Fruit fly (Drosophila melanogaster) whole organism, embryonic: ENCODE measurements around the gene CG13884.

ENCODE experiments used
- Adf1 ChIP-seq: fragments of 200-800 bp; sonication (Bioruptor generic); IDR thresholded peaks from 2 replicates; pipeline ENCODE4 v1.3.6; 2022; ENCODE audit warnings: missing biosample characterization, missing genetic modification characterization
- Awh ChIP-seq: fragments of 200-800 bp; sonication (Bioruptor generic); IDR thresholded peaks from 2 replicates; pipeline ENCODE4, ENCODE4 v1.3.6; 2022; ENCODE audit warnings: missing biosample characterization, missing genetic modification characterization
- BEAF-32 ChIP-seq: fragments of 200-800 bp; sonication (Bioruptor generic); optimal IDR thresholded peaks from 3 replicates; lab custom pipeline; 2017; ENCODE audit warnings: missing biosample characterization, missing genetic modification characterization, mild to moderate bottlenecking, moderate library complexity, missing genetic modification reagents
- Bgb ChIP-seq: fragments of 200-800 bp; sonication (Bioruptor generic); IDR thresholded peaks from 2 replicates; pipeline ENCODE4 v1.3.6; 2022; ENCODE audit warnings: missing biosample characterization, missing genetic modification characterization; ENCODE audit not compliant: partially characterized antibody
- CG10147 ChIP-seq: fragments of 200-800 bp; sonication (Bioruptor generic); optimal IDR thresholded peaks from 2 replicates; lab custom pipeline; 2019; ENCODE audit warnings: missing biosample characterization, mild to moderate bottlenecking, missing genetic modification characterization, moderate library complexity
- CG10321 ChIP-seq: fragments of 200-800 bp; sonication (Bioruptor generic); IDR thresholded peaks from 2 replicates; pipeline ENCODE4 v1.3.6; 2022; ENCODE audit warnings: missing biosample characterization, missing genetic modification characterization
- CG11093 ChIP-seq: fragments of 200-800 bp; sonication (Bioruptor generic); IDR thresholded peaks from 3 replicates; pipeline ENCODE4 v1.3.6; 2022; ENCODE audit warnings: missing biosample characterization, missing genetic modification characterization
- CG11247 ChIP-seq: fragments of 200-800 bp; sonication (Bioruptor generic); IDR thresholded peaks from 2 replicates; pipeline ENCODE4 v1.3.6; 2022; ENCODE audit warnings: missing biosample characterization, missing genetic modification characterization
- CG11456 ChIP-seq: fragments of 200-800 bp; sonication (Bioruptor generic); IDR thresholded peaks from 3 replicates; pipeline ENCODE4 v1.3.6; 2022; ENCODE audit warnings: missing biosample characterization, missing genetic modification characterization
- CG12942 ChIP-seq: fragments of 200-800 bp; sonication (Bioruptor generic); optimal IDR thresholded peaks from 3 replicates; lab custom pipeline; 2016; ENCODE audit warnings: missing biosample characterization, missing genetic modification characterization
- CG15011 ChIP-seq: fragments of 200-800 bp; sonication (Bioruptor generic); optimal IDR thresholded peaks from 3 replicates; lab custom pipeline; 2018; ENCODE audit warnings: missing biosample characterization, mild to moderate bottlenecking, missing genetic modification characterization
- CG1529 ChIP-seq: fragments of 200-800 bp; sonication (Bioruptor generic); optimal IDR thresholded peaks from 3 replicates; lab custom pipeline; 2018; ENCODE audit warnings: missing biosample characterization, missing genetic modification characterization
- CG15696 ChIP-seq: fragments of 200-800 bp; sonication (Bioruptor generic); optimal IDR thresholded peaks from 2 replicates; lab custom pipeline; 2019; ENCODE audit warnings: missing biosample characterization, mild to moderate bottlenecking, missing genetic modification characterization, moderate library complexity
- CG1832 ChIP-seq: fragments of 200-800 bp; sonication (Bioruptor generic); optimal IDR thresholded peaks from 2 replicates; lab custom pipeline; 2017; ENCODE audit warnings: missing biosample characterization, mild to moderate bottlenecking, missing genetic modification characterization, inconsistent platforms
- CG31224 ChIP-seq: fragments of 200-800 bp; sonication (Bioruptor generic); IDR thresholded peaks from 2 replicates; pipeline ENCODE4 v1.3.6; 2022; ENCODE audit warnings: missing biosample characterization, missing genetic modification characterization
- CG32767 ChIP-seq: fragments of 200-800 bp; sonication (Bioruptor generic); IDR thresholded peaks from 2 replicates; pipeline ENCODE4 v1.3.6; 2022; ENCODE audit warnings: missing biosample characterization, missing genetic modification characterization
- D19A ChIP-seq: fragments of 200-800 bp; optimal IDR thresholded peaks from 3 replicates; lab custom pipeline; 2019; ENCODE audit warnings: missing biosample characterization, mild to moderate bottlenecking, missing genetic modification characterization, moderate library complexity
- D19B ChIP-seq: fragments of 200-800 bp; sonication (Bioruptor generic); optimal IDR thresholded peaks from 2 replicates; lab custom pipeline; 2017; ENCODE audit warnings: missing biosample characterization, mild to moderate bottlenecking, missing genetic modification characterization
- Dll ChIP-seq: fragments of 200-800 bp; sonication (Bioruptor generic); IDR thresholded peaks from 4 replicates; pipeline ENCODE4 v1.3.6; 2022; ENCODE audit warnings: missing biosample characterization, missing genetic modification characterization; ENCODE audit not compliant: partially characterized antibody
- Drgx ChIP-seq: fragments of 200-800 bp; sonication (Bioruptor generic); IDR thresholded peaks from 2 replicates; pipeline ENCODE4 v1.3.6; 2022; ENCODE audit warnings: missing biosample characterization, missing genetic modification characterization
- PHDP ChIP-seq: fragments of 200-800 bp; sonication (Bioruptor generic); optimal IDR thresholded peaks from 3 replicates; lab custom pipeline; 2018; ENCODE audit warnings: missing biosample characterization, mild to moderate bottlenecking, missing genetic modification characterization, moderate library complexity
- Six4 ChIP-seq: fragments of 200-800 bp; sonication (Bioruptor generic); optimal IDR thresholded peaks from 2 replicates; lab custom pipeline; 2016; ENCODE audit warnings: missing biosample characterization, missing genetic modification characterization
- Xbp1 ChIP-seq: fragments of 200-800 bp; sonication (Bioruptor generic); optimal IDR thresholded peaks from 3 replicates; lab custom pipeline; 2016; ENCODE audit warnings: missing biosample characterization, mild to moderate bottlenecking, missing genetic modification characterization
- Xrp1 ChIP-seq: fragments of 200-800 bp; sonication (Bioruptor generic); IDR thresholded peaks from 2 replicates; pipeline ENCODE4 v1.3.6; 2022; ENCODE audit warnings: missing biosample characterization, missing genetic modification characterization
- ab ChIP-seq: fragments of 200-800 bp; sonication (Bioruptor generic); optimal IDR thresholded peaks from 2 replicates; lab custom pipeline; 2016; ENCODE audit warnings: missing biosample characterization, missing genetic modification characterization
- ato ChIP-seq: fragments of 200-800 bp; sonication (Bioruptor generic); IDR thresholded peaks from 2 replicates; pipeline ENCODE4 v1.3.6; 2022; ENCODE audit warnings: missing biosample characterization, missing genetic modification characterization; ENCODE audit not compliant: partially characterized antibody
- corto ChIP-seq: fragments of 200-800 bp; sonication (Bioruptor generic); optimal IDR thresholded peaks from 2 replicates; lab custom pipeline; 2016; ENCODE audit warnings: missing biosample characterization, mild to moderate bottlenecking, missing genetic modification characterization, moderate library complexity
- dysf ChIP-seq: fragments of 200-800 bp; sonication (Bioruptor generic); IDR thresholded peaks from 3 replicates; pipeline ENCODE4 v1.3.6; 2022; ENCODE audit warnings: missing biosample characterization, missing genetic modification characterization
- fd64A ChIP-seq: fragments of 200-800 bp; sonication (Bioruptor generic); optimal IDR thresholded peaks from 3 replicates; lab custom pipeline; 2018; ENCODE audit warnings: missing biosample characterization, mild to moderate bottlenecking, missing genetic modification characterization
- gfzf ChIP-seq: fragments of 200-800 bp; sonication (Bioruptor generic); optimal IDR thresholded peaks from 2 replicates; lab custom pipeline; 2016; ENCODE audit warnings: missing biosample characterization, mild to moderate bottlenecking, missing genetic modification characterization, moderate library complexity
- gsb ChIP-seq: fragments of 200-800 bp; sonication (Bioruptor generic); IDR thresholded peaks from 2 replicates; pipeline ENCODE4 v1.3.6; 2022; ENCODE audit warnings: missing biosample characterization, missing genetic modification characterization
- h ChIP-seq: fragments of >200 bp; optimal IDR thresholded peaks from 2 replicates; lab custom pipeline; 2017
- her ChIP-seq: fragments of 200-800 bp; sonication (Bioruptor generic); optimal IDR thresholded peaks from 2 replicates; lab custom pipeline; 2016; ENCODE audit warnings: missing biosample characterization, missing genetic modification characterization
- hkb ChIP-seq, 2 experiments: fragments of 200-800 bp in 1 of 2; fragments of >200 bp in 1 of 2; sonication (Bioruptor generic) in 1 of 2; IDR thresholded peaks in 1 of 2; optimal IDR thresholded peaks in 1 of 2; 2 replicates each; pipeline versions ENCODE4 v1.3.6 to Lab custom; 2017 to 2022; ENCODE audit warnings: missing biosample characterization in 1 of 2, missing genetic modification characterization in 1 of 2
- inv ChIP-seq: fragments of 200-800 bp; sonication (Bioruptor generic); IDR thresholded peaks from 2 replicates; pipeline ENCODE4 v1.3.6; 2022; ENCODE audit warnings: missing biosample characterization, missing genetic modification characterization; ENCODE audit not compliant: partially characterized antibody
- nerfin-2 ChIP-seq: fragments of 200-800 bp; sonication (Bioruptor generic); IDR thresholded peaks from 2 replicates; pipeline ENCODE4 v1.3.6; 2022; ENCODE audit warnings: missing biosample characterization, missing genetic modification characterization; ENCODE audit not compliant: partially characterized antibody
- onecut ChIP-seq: fragments of 200-800 bp; sonication (Bioruptor generic); IDR thresholded peaks from 2 replicates; pipeline ENCODE4 v1.3.6; 2022; ENCODE audit warnings: missing biosample characterization, missing genetic modification characterization
- pfk ChIP-seq: fragments of 200-800 bp; sonication (Bioruptor generic); optimal IDR thresholded peaks from 2 replicates; lab custom pipeline; 2018; ENCODE audit warnings: missing biosample characterization, mild to moderate bottlenecking, missing genetic modification characterization, moderate library complexity
- pnt ChIP-seq: fragments of 200-800 bp; sonication (Bioruptor generic); optimal IDR thresholded peaks from 3 replicates; lab custom pipeline; 2016; ENCODE audit warnings: missing biosample characterization, missing genetic modification characterization
- pzg ChIP-seq: fragments of 200-800 bp; sonication (Bioruptor generic); optimal IDR thresholded peaks from 3 replicates; lab custom pipeline; 2018; ENCODE audit warnings: missing biosample characterization, mild to moderate bottlenecking, missing genetic modification characterization, moderate library complexity
- shn ChIP-seq: fragments of 200-800 bp; sonication (Bioruptor generic); optimal IDR thresholded peaks from 3 replicates; lab custom pipeline; 2016; ENCODE audit warnings: missing biosample characterization, missing genetic modification characterization
- sna ChIP-seq: fragments of 200-800 bp; sonication (Bioruptor generic); IDR thresholded peaks from 2 replicates; pipeline ENCODE4 v1.3.6; 2022; ENCODE audit warnings: missing biosample characterization, missing genetic modification characterization; ENCODE audit not compliant: partially characterized antibody
- sob ChIP-seq: fragments of 200-800 bp; sonication (Bioruptor generic); IDR thresholded peaks from 2 replicates; pipeline ENCODE4 v1.3.6; 2022; ENCODE audit warnings: missing biosample characterization, missing genetic modification characterization
- sug ChIP-seq: fragments of 200-800 bp; optimal IDR thresholded peaks from 2 replicates; lab custom pipeline; 2019; ENCODE audit warnings: missing biosample characterization, mild to moderate bottlenecking, missing genetic modification characterization, moderate library complexity
- tin ChIP-seq: fragments of 200-800 bp; sonication (Bioruptor generic); optimal IDR thresholded peaks from 3 replicates; lab custom pipeline; 2016; ENCODE audit warnings: missing biosample characterization, missing genetic modification characterization
- unc-4 ChIP-seq: fragments of 200-800 bp; sonication (Bioruptor generic); IDR thresholded peaks from 2 replicates; pipeline ENCODE4 v1.3.6; 2022; ENCODE audit warnings: missing biosample characterization, missing genetic modification characterization; ENCODE audit not compliant: partially characterized antibody
- zen2 ChIP-seq: fragments of 200-800 bp; sonication (Bioruptor generic); IDR thresholded peaks from 3 replicates; pipeline ENCODE4 v1.3.6; 2022; ENCODE audit warnings: missing biosample characterization, missing genetic modification characterization; ENCODE audit not compliant: partially characterized antibody

Gene CG13884

dm6 chr3L:346656-347640 lies 19.3 kb downstream of the CG13884 start, which contains the start of gene mth (continued):
- TF ChIP-seq her (GFP tag; lab: Kevin White, UChicago) (peak; percentile 15), Dll (GFP tag; lab: Robert Waterston, UW) (peak; percentile 99), CG32767 (no peak), nerfin-2 (peak; percentile 97), BEAF-32 (peak; percentile 100), CG15696 (tag; lab: Kevin White, UChicago) (peak; percentile 16), tin (peak; percentile 21), CG1832 (GFP tag; lab: Kevin White, UChicago) (no peak), onecut (GFP tag; lab: Robert Waterston, UW) (no peak), CG10321 (GFP tag; lab: Robert Waterston, UW) (no peak), gsb (no peak), h (lab: Kevin White, UChicago) (no peak), Adf1 (GFP tag; lab: Robert Waterston, UW) (peak; percentile 42; the same call in 1 of the 2 replicates), PHDP (peak; percentile 3), pzg (GFP tag; lab: Kevin White, UChicago) (peak; percentile 83), shn (GFP tag; lab: Kevin White, UChicago) (peak; percentile 44), inv (GFP tag; lab: Robert Waterston, UW) (peak; percentile 99), CG10147 (no peak), Xbp1 (GFP tag; lab: Kevin White, UChicago) (peak; percentile 55), CG1529 (no peak), Xrp1 (GFP tag; lab: Robert Waterston, UW) (peak; percentile 37; the same call in 1 of the 2 replicates), hkb (optimal IDR thresholded peaks at IDR 0.05; lab: Kevin White, UChicago) (no peak), hkb (GFP tag; IDR thresholded peaks at IDR 0.05; lab: Robert Waterston, UW) (no peak), sna (GFP tag; lab: Robert Waterston, UW) (peak; percentile 100), corto (GFP tag; lab: Kevin White, UChicago) (peak; percentile 58), CG11093 (GFP tag; lab: Robert Waterston, UW) (no peak), fd64A (no peak), Awh (GFP tag; lab: Robert Waterston, UW) (no peak), unc-4 (GFP tag; lab: Robert Waterston, UW) (peak; percentile 99), D19B (peak; percentile 19), CG12942 (GFP tag; lab: Kevin White, UChicago) (no peak), CG11247 (GFP tag; lab: Robert Waterston, UW) (no peak), pnt (GFP tag; lab: Kevin White, UChicago) (peak; percentile 28), D19A (tag; lab: Kevin White, UChicago) (peak; percentile 1), CG15011 (GFP tag; lab: Kevin White, UChicago) (peak; percentile 16), ato (GFP tag; lab: Robert Waterston, UW) (peak; percentile 95), sob (GFP tag; lab: Robert Waterston, UW) (peak; percentile 59; the same call in 1 of the 2 replicates), CG11456 (GFP tag; lab: Robert Waterston, UW) (peak; percentile 48; the same call in 1 of the 3 replicates), Six4 (no peak), pfk (no peak), sug (tag; lab: Kevin White, UChicago) (peak; percentile 61), CG31224 (GFP tag; lab: Robert Waterston, UW) (no peak), gfzf (peak; percentile 41), dysf (GFP tag; lab: Robert Waterston, UW) (peak; percentile 49; the same call in 2 of the 3 replicates), zen2 (GFP tag; lab: Robert Waterston, UW) (peak; percentile 96), Drgx (no peak), ab (GFP tag; lab: Kevin White, UChicago) (no peak), Bgb (peak; percentile 94)
